Worm (Caenorhabditis elegans) whole organism, L1 larva: Measurements from ENCODE around the gene Y80D3A.8.
A peak's percentile ranks its signal among the peaks of the same experiment; 100 is the strongest.

Source experiments
- ama-1 ChIP-seq: fragments of 150-350 bp; optimal IDR thresholded peaks from 2 replicates; lab custom pipeline; 2014
- efl-1 ChIP-seq, 4 experiments: fragments of 150-350 bp; optimal IDR thresholded peaks in 3 of 4; peaks in 1 of 4; 1 replicate in 1 of 4; 2 replicates in 3 of 4; lab custom pipeline; 2014; ENCODE audit warnings: missing biosample characterization in 2 of 4, missing genetic modification characterization in 2 of 4, missing genetic modification reagents in 2 of 4
- fkh-4 ChIP-seq: sonication (generic microtip); optimal IDR thresholded peaks from 2 replicates; lab custom pipeline; 2016; ENCODE audit warnings: missing compliant biosample characterization, missing genetic modification characterization, borderline replicate concordance
- lsy-2 ChIP-seq, 2 experiments: fragments of 150-350 bp; optimal IDR thresholded peaks; 2 replicates each; lab custom pipeline; 2014; ENCODE audit warnings: missing biosample characterization in 2 of 2, missing genetic modification characterization in 2 of 2
- snu-23 ChIP-seq: sonication (generic microtip); optimal IDR thresholded peaks from 2 replicates; lab custom pipeline; 2016; ENCODE audit warnings: missing genetic modification characterization, missing compliant biosample characterization
- unc-130 ChIP-seq: fragments of 150-350 bp; optimal IDR thresholded peaks from 2 replicates; lab custom pipeline; 2017; ENCODE audit warnings: missing biosample characterization, missing genetic modification characterization, inconsistent platforms

Y80D3A.8 gene

ce11 chrV:18990958-18991357 is 50.5 kb downstream of the Y80D3A.8 start:
- no peak for TF ChIP-seq ama-1 (lab: Kevin White, UChicago)
- no peak for TF ChIP-seq lsy-2 (tag; optimal IDR thresholded peaks at IDR 0.05; lab: Kevin White, UChicago)
- TF ChIP-seq, all 84 proteins: peak for 0

ce11 chrV:18993017-18993416 is 52.6 kb downstream of the Y80D3A.8 start:
- TF ChIP-seq fkh-4 (tag; lab: Kevin White, UChicago) (no peak), efl-1 (optimal IDR thresholded peaks at IDR 0.05; lab: Kevin White, UChicago) (no peak), efl-1 (GFP tag; optimal IDR thresholded peaks at IDR 0.05 in 1 of 2; lab: Kevin White, UChicago) (peak in 1 of 2 experiments; percentile 25)

ce11 chrV:18993535-18993990 is 53.1 kb downstream of the Y80D3A.8 start, which contains the start of gene gtf-2F2:
Gene gtf-2F2, plus strand, starts transcription at chrV:18993940.
- no peak for TF ChIP-seq unc-130 (tag; lab: Kevin White, UChicago)
- TF ChIP-seq snu-23 (GFP tag; lab: Kevin White, UChicago): no peak
